Fruit fly (Drosophila melanogaster) ovary, adult (tissue): ENCODE measurements around the gene CG44098.

ENCODE experiments used
- CG17801 ChIP-seq: fragments of 200-800 bp; optimal IDR thresholded peaks from 2 replicates; lab custom pipeline; 2019; ENCODE audit warnings: missing biosample characterization, mild to moderate bottlenecking, missing genetic modification characterization, moderate library complexity; ENCODE audit not compliant: partially characterized antibody

Gene CG44098

DNA sequence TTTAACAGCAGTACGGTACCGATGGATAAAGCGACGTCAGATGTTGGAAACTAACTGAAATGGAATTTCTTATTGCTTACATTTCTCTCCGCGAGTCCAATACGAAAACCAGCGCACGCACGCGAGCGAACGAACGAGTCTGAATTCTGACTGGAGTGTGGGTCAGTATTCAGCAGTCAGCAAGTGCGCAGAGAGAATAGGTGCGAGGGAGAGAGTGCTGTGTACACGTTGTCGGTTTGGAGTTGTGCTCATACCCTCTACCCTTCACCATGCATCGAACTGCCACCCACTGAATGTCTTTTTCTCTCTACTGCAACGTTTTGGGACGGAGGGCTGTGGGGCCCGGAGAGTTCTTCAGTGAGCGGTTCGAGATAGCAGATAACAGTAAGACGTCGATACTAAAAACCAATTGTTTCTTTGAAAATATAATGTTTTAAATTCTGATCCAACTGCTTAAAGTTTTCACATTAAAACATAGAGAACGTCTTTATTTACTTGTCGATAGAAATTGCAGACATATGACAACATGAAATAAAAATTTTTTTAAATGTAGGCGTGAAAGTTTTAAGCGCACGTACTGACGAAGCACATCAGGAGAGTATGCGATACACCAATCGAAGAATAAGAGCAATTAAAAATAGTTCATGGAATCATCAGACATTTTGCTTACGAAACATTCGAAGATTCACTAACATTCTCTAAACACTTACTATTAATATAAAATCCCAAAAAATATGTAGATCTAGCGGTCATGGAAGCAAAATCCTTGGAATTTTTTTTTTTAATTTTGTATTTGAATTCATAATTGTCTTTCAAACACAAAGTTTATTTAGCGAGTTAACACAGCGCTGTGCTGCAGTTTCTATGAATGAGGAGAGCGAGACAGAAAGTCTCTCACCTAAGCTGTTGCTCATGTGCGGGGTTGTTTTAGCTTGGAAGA lies 33.2 kb downstream of the CG44098 start:
- peak; percentile 34 for TF ChIP-seq CG17801 (GFP tag; lab: Kevin White, UChicago)

DNA sequence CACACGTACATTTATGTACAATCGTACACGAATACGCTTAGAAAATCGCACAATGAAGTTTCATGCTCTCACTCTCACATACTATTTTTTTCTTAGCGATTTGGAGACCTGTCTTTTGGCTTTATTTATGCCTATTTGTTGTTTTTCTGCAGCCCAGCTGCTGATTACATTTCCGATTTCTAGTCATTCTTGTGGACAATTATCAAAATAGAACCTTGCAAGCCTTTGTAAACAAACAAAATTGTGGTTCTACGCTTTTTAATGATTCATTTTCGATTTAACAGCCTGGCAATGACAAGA lies 33.9 kb downstream of the CG44098 start:
- TF ChIP-seq CG17801 (GFP tag; lab: Kevin White, UChicago) = no peak

dm6 chr3R:4738494-4739191 lies 34.4 kb downstream of the CG44098 start:
- TF ChIP-seq CG17801 (GFP tag; lab: Kevin White, UChicago) = no peak

- no peak for TF ChIP-seq CG17801 (GFP tag; lab: Kevin White, UChicago)
Observed at dm6 chr3R:4731828-4732657, 41.0 kb downstream of the CG44098 start, which contains the start of gene Nep2. Gene Nep2 (minus strand): TSS chr3R:4731878.

- no peak for TF ChIP-seq CG17801 (GFP tag; lab: Kevin White, UChicago)
Observed at dm6 chr3R:4731006-4731405, 42.0 kb downstream of the CG44098 start.

- TF ChIP-seq CG17801 (GFP tag; lab: Kevin White, UChicago) = no peak
Observed at dm6 chr3R:4728448-4728847, 44.5 kb downstream of the CG44098 start.

dm6 chr3R:4726796-4727195 lies 46.2 kb downstream of the CG44098 start:
- TF ChIP-seq CG17801 (GFP tag; lab: Kevin White, UChicago) = no peak

DNA sequence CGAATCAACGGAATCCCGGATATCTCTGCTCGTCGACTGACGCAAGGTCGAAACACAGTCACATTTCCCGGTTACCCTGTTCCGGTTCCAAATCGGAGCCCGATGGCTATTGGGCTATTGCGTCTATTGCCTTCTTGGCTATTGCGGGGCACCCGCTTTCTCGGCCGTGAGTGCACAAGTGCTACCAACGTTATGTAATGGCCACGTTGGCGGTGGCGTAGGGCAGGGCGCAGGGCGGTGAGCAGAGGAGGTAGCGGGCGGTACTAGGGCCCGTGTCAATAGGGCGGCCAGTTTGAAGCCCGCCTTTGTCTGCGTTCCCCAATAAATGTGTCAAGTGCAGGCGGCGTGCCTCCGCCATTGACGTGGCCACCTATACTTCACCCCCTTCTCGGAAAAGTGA lies 46.7 kb downstream of the CG44098 start:
- TF ChIP-seq CG17801 (GFP tag; lab: Kevin White, UChicago) = no peak

- TF ChIP-seq CG17801 (GFP tag; lab: Kevin White, UChicago) = no peak
Observed at dm6 chr3R:4725349-4725748, 47.6 kb downstream of the CG44098 start.

DNA sequence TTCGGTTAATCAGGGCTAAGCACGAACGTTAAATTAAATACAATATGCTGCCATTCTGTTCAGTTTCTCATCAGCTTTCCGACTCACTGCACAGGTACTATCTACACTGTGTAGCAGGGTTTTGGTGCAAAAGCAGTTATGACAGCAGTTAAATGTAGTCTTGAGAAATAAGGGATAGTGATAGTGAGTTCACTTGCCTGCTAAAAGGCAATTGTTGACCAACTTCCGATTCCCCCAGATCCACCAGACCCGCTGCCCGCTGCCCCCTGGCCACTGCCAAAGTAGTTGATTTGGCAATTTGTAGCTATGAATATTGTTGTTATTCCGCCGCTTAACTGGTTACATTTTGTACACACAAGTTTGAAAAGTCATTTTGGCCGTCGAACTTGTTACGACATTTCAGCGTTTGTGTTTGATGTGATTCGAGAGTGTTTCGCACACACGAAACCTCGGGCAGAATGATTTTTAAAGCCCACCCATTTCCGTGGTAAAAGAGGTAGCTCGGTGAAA lies 48.6 kb downstream of the CG44098 start:
- no peak for TF ChIP-seq CG17801 (GFP tag; lab: Kevin White, UChicago)

dm6 chr3R:4717586-4717985 lies 55.4 kb downstream of the CG44098 start:
- no peak for TF ChIP-seq CG17801 (GFP tag; lab: Kevin White, UChicago)

DNA sequence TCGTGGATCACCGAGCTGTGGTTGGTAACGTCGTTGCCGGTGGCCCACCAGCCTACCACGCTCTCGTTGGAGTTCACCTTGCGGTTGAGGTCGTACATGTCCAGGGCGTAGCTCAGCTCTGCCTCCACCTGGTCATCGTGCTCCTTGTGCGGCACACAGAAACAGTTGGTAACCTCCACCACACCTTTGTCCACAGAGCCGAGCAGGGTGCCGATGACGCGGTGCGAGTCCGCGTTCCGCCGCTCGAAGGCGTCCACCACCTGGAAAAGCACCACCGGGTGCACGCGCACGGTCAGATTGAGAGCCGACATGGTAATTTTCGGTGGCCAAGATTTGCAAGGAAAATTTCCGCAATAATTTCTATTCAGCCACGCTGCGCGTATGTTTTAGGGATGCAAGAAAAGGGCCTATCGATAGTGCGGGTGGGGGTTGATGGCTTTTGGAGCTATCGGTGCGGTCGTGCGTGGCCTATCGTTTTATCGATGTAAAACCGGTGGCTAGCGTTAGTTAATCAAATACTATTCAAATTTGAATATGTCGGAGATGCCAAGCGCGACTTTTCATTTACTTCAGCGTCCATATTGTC lies 59.1 kb downstream of the CG44098 start, which contains the start of gene eIF3f1:
eIF3f1 (minus strand) TSS at position 408 of the 586 bp plus-strand sequence.
- TF ChIP-seq CG17801 (GFP tag; lab: Kevin White, UChicago) = peak; percentile 53

- TF ChIP-seq CG17801 (GFP tag; lab: Kevin White, UChicago) = no peak
Observed at dm6 chr3R:4712063-4712462, 60.9 kb downstream of the CG44098 start.

DNA sequence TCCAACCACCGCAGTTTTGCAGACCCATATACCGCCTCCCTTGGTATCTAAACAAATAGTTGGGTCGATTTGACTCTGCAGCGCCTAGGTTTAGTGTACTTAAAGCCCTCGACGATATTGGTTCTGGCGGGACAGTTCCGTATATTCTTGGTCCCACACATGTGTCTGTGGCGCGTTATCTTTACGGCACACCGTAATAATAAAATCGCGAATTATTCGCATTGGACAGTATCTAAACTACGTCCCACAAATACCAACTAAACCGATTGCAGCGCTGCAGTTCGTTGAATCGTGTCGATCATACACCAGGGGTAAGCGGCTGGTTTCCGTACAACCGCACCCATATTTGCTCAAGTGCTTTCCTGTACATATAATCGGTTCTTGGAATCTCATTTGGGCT lies 66.9 kb downstream of the CG44098 start:
- peak; percentile 53 for TF ChIP-seq CG17801 (GFP tag; lab: Kevin White, UChicago)
